Fruit fly (Drosophila melanogaster): ENCODE measurements around the gene RpS14b.

Gene RpS14b

dm6 chrX:7959025-7959424, 24.3 kb downstream of the RpS14b start:
- TF ChIP-seq CG17801 (GFP tag; optimal IDR thresholded peaks at IDR 0.05; ENCODE audit: partially characterized antibody) = no peak

- TF ChIP-seq CG17801 (GFP tag; optimal IDR thresholded peaks at IDR 0.05; ENCODE audit: partially characterized antibody) = no peak
Measured at dm6 chrX:7959512-7959911, 24.8 kb downstream of the RpS14b start.

- no peak for TF ChIP-seq CG17801 (GFP tag; optimal IDR thresholded peaks at IDR 0.05; ENCODE audit: partially characterized antibody)
Measured at dm6 chrX:7960988-7961387, 26.3 kb downstream of the RpS14b start.

dm6 chrX:7963724-7964123, 29.0 kb downstream of the RpS14b start, which contains the start of gene sn:
Gene sn (plus strand): TSS chrX:7964024.
- TF ChIP-seq CG17801 (GFP tag; optimal IDR thresholded peaks at IDR 0.05; ENCODE audit: partially characterized antibody) = no peak

dm6 chrX:7965761-7966555, 31.3 kb downstream of the RpS14b start:
- no peak for TF ChIP-seq CG17801 (GFP tag; optimal IDR thresholded peaks at IDR 0.05; ENCODE audit: partially characterized antibody)

- TF ChIP-seq CG17801 (GFP tag; optimal IDR thresholded peaks at IDR 0.05; ENCODE audit: partially characterized antibody) = no peak
Measured at dm6 chrX:7967052-7967847, 32.6 kb downstream of the RpS14b start.

- TF ChIP-seq CG17801 (GFP tag; optimal IDR thresholded peaks at IDR 0.05; ENCODE audit: partially characterized antibody) = no peak
Measured at dm6 chrX:7967848-7968143, 33.1 kb downstream of the RpS14b start.

- TF ChIP-seq CG17801 (GFP tag; optimal IDR thresholded peaks at IDR 0.05; ENCODE audit: partially characterized antibody) = peak; percentile 42
Measured at dm6 chrX:7968215-7968799, 33.6 kb downstream of the RpS14b start, which contains the start of gene sws. Gene sws (minus strand): TSS chrX:7968236.

- TF ChIP-seq CG17801 (GFP tag; optimal IDR thresholded peaks at IDR 0.05; ENCODE audit: partially characterized antibody) = peak; percentile 29
Measured at dm6 chrX:7969188-7969829, 34.6 kb downstream of the RpS14b start.

- peak; percentile 72 for TF ChIP-seq CG17801 (GFP tag; optimal IDR thresholded peaks at IDR 0.05; ENCODE audit: partially characterized antibody)
Measured at dm6 chrX:7970396-7970795, 35.7 kb downstream of the RpS14b start.

dm6 chrX:7972363-7972942, 37.8 kb downstream of the RpS14b start:
- TF ChIP-seq CG17801 (GFP tag; optimal IDR thresholded peaks at IDR 0.05; ENCODE audit: partially characterized antibody) = peak; percentile 52

dm6 chrX:7973325-7973954, 38.7 kb downstream of the RpS14b start:
- TF ChIP-seq CG17801 (GFP tag; optimal IDR thresholded peaks at IDR 0.05; ENCODE audit: partially characterized antibody) = no peak

dm6 chrX:7975516-7976257, 41.0 kb downstream of the RpS14b start:
- TF ChIP-seq CG17801 (GFP tag; optimal IDR thresholded peaks at IDR 0.05; ENCODE audit: partially characterized antibody) = no peak

All from ovary, adult (tissue).